Worm (Caenorhabditis elegans) whole organism, L4 larva: ENCODE results near the gene rpi-1.

ENCODE experiments used
- aha-1 ChIP-seq: fragments of 150-350 bp; peaks from one replicate; lab custom pipeline; 2014; ENCODE audit warnings: missing biosample characterization, missing genetic modification characterization
- lin-15B ChIP-seq: fragments of 150-350 bp; sonication (generic microtip); optimal IDR thresholded peaks from 3 replicates; lab custom pipeline; 2014; ENCODE audit warnings: missing biosample characterization, missing genetic modification characterization
- pha-4 ChIP-seq, 2 experiments: fragments of 150-350 bp in 1 of 2; fragments of 200-800 bp in 1 of 2; sonication (Bioruptor generic) in 1 of 2; IDR thresholded peaks in 1 of 2; optimal IDR thresholded peaks in 1 of 2; 2 replicates each; pipeline versions ENCODE4 v1.3.6 to Lab custom; 2014 to 2022; ENCODE audit warnings: missing genetic modification characterization in 2 of 2, missing genetic modification reagents in 2 of 2, missing biosample characterization in 1 of 2, missing compliant biosample characterization in 1 of 2
- zfp-3 ChIP-seq: fragments of 200-800 bp; sonication (Bioruptor generic); conservative IDR thresholded peaks from 2 replicates; pipeline ENCODE4 v1.3.6; 2022; ENCODE audit warnings: missing genetic modification reagents, missing genetic modification characterization, missing compliant biosample characterization
- ztf-11 ChIP-seq: fragments of 150-350 bp; optimal IDR thresholded peaks from 2 replicates; lab custom pipeline; 2014; ENCODE audit warnings: missing biosample characterization, missing genetic modification characterization

DNA sequence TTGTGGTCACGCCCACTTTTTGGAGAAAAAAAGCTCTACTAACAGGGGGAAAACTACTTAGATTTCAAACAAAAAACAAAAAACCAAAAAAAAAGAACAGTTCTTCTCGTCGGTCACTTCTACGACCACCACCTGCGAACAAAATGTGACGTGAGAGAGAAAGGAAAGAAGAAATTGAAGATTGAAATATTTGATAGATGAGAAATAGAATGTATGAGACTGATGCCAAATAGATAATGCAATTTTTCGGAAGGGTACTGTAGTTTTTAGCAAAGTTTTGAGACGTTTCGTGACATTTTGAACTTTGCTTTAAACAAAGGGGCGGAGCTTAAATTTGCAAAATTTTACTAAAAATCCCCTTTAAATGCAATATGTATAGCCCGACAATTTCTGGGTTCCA is 7.2 kb downstream of the rpi-1 start:
- TF ChIP-seq ztf-11 (tag; lab: Kevin White, UChicago) = no peak
- no peak for TF ChIP-seq aha-1 (tag; lab: Kevin White, UChicago)
- no peak for TF ChIP-seq zfp-3
- no peak for TF ChIP-seq pha-4 (GFP tag; IDR thresholded peaks at IDR 0.05; lab: Robert Waterston, UW)
- TF ChIP-seq pha-4 (tag; optimal IDR thresholded peaks at IDR 0.05; lab: Kevin White, UChicago) = no peak
- TF ChIP-seq lin-15B (tag; lab: Kevin White, UChicago) = no peak
